Fruit fly (Drosophila melanogaster) whole organism, embryonic: Measurements from ENCODE around the gene Gprk2.

Experiments used
- Abd-B ChIP-seq: fragments of 200-800 bp; sonication (Bioruptor generic); optimal IDR thresholded peaks from 2 replicates; lab custom pipeline; 2018; ENCODE audit warnings: missing biosample characterization, mild to moderate bottlenecking, missing genetic modification characterization, moderate library complexity
- CG1832 ChIP-seq: fragments of 200-800 bp; sonication (Bioruptor generic); optimal IDR thresholded peaks from 2 replicates; lab custom pipeline; 2017; ENCODE audit warnings: missing biosample characterization, mild to moderate bottlenecking, missing genetic modification characterization, inconsistent platforms
- H15 ChIP-seq: fragments of 200-800 bp; sonication (Bioruptor generic); IDR thresholded peaks from 3 replicates; pipeline ENCODE4 v1.3.6; 2022; ENCODE audit warnings: missing biosample characterization, missing genetic modification characterization
- Sin3A ChIP-seq: fragments of >200 bp; optimal IDR thresholded peaks from 2 replicates; lab custom pipeline; 2018
- Sox102F ChIP-seq: fragments of 200-800 bp; sonication (Bioruptor generic); optimal IDR thresholded peaks from 2 replicates; lab custom pipeline; 2018; ENCODE audit warnings: missing biosample characterization, mild to moderate bottlenecking, missing genetic modification characterization, moderate library complexity
- lmd ChIP-seq: fragments of 200-800 bp; sonication (Bioruptor generic); IDR thresholded peaks from 2 replicates; pipeline ENCODE4 v1.3.6; 2022; ENCODE audit warnings: missing biosample characterization, missing genetic modification characterization
- lola ChIP-seq, 3 experiments: fragments of >200 bp in 2 of 3; fragments of 200-800 bp in 1 of 3; sonication (Bioruptor generic) in 1 of 3; optimal IDR thresholded peaks; 2 replicates each; lab custom pipeline; 2017 to 2019; ENCODE audit warnings: missing biosample characterization in 3 of 3, missing genetic modification characterization in 3 of 3, mild to moderate bottlenecking in 1 of 3, moderate library complexity in 1 of 3
- nerfin-1 ChIP-seq: fragments of 200-800 bp; sonication (Bioruptor generic); optimal IDR thresholded peaks from 3 replicates; lab custom pipeline; 2019; ENCODE audit warnings: missing biosample characterization, mild to moderate bottlenecking, missing genetic modification characterization, moderate library complexity
- run ChIP-seq: fragments of 200-800 bp; sonication (Bioruptor generic); optimal IDR thresholded peaks from 3 replicates; lab custom pipeline; 2018; ENCODE audit warnings: missing biosample characterization, mild to moderate bottlenecking, missing genetic modification characterization
- sr ChIP-seq: fragments of 200-800 bp; sonication (Bioruptor generic); IDR thresholded peaks from 3 replicates; pipeline ENCODE4 v1.3.6; 2022; ENCODE audit warnings: missing biosample characterization, missing genetic modification characterization

DNA sequence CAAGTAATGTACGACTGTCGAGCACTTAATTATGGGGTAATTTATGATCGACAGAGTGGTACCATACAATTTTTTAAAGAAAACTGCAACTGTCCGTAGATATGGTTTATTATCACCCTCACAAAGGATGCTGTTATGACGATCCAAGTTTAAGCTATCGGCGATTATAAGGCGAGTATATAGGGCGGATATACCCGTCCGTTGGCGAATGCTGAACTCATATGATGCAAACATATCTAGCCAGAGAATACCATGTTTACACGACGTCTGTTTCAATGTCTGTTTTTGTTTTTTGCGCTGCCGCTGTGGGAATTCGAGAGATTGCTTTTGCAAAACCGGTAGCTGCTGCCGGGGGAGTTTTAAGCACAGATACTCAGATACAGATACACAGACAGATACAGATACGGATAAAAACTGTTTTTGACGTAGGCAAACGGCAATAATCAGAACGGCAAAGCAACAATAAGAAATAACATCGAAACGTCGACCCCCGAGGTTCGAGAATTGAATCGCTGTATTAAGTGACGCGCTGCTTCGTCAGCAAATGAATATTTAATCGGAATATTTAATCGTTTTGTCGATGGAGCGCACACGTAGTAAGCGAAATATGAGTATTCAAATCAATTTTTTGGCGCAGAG lies 32.5 kb downstream of the Gprk2 start:
- no peak for TF ChIP-seq nerfin-1 (tag; lab: Kevin White, UChicago)
- TF ChIP-seq H15: no peak
- no peak for TF ChIP-seq CG1832 (GFP tag; lab: Kevin White, UChicago)
- no peak for TF ChIP-seq run
- no peak for TF ChIP-seq Sin3A
- TF ChIP-seq lmd (GFP tag; lab: Robert Waterston, UW): no peak
- TF ChIP-seq Sox102F (GFP tag; lab: Kevin White, UChicago): no peak
- TF ChIP-seq sr (GFP tag; lab: Robert Waterston, UW): no peak
- TF ChIP-seq lola (GFP tag; optimal IDR thresholded peaks at IDR 0.05; lab: Kevin White, UChicago): no peak
- no peak for TF ChIP-seq Abd-B (GFP tag; lab: Kevin White, UChicago)
